Worm (Caenorhabditis elegans) whole organism, late embryonic: Measurements from ENCODE around the gene str-230.
"Not testable (repeated sequence)": the region's sequence is repeated elsewhere in the genome, so short reads cannot be mapped to it uniquely, and the experiment has no call there.

Experiments used
- C08G9.2 ChIP-seq: sonication (generic microtip); optimal IDR thresholded peaks from 2 replicates; lab custom pipeline; 2016; ENCODE audit warnings: mild to moderate bottlenecking, missing genetic modification characterization, moderate library complexity, missing compliant biosample characterization
- C38D4.7 ChIP-seq: fragments of 200-800 bp; sonication (Bioruptor generic); optimal IDR thresholded peaks from 2 replicates; lab custom pipeline; 2018; ENCODE audit warnings: mild to moderate bottlenecking, missing genetic modification characterization, moderate library complexity, missing compliant biosample characterization
- K02D7.2 ChIP-seq: sonication (generic microtip); optimal IDR thresholded peaks from 2 replicates; lab custom pipeline; 2017; ENCODE audit warnings: mild to moderate bottlenecking, missing genetic modification characterization, missing compliant biosample characterization
- K09A11.1 ChIP-seq: sonication (generic microtip); optimal IDR thresholded peaks from 2 replicates; lab custom pipeline; 2017; ENCODE audit warnings: antibody characterized with exemption, mild to moderate bottlenecking, missing genetic modification characterization, missing compliant biosample characterization; ENCODE audit not compliant: insufficient read depth
- T23F11.4 ChIP-seq: fragments of 200-800 bp; sonication (Bioruptor generic); optimal IDR thresholded peaks from 2 replicates; lab custom pipeline; 2018; ENCODE audit warnings: mild to moderate bottlenecking, missing genetic modification characterization, missing compliant biosample characterization
- Y22D7AL.16 ChIP-seq: sonication (generic microtip); optimal IDR thresholded peaks from 2 replicates; lab custom pipeline; 2016; ENCODE audit warnings: missing genetic modification characterization, missing compliant biosample characterization
- ama-1 ChIP-seq: fragments of 150-350 bp; optimal IDR thresholded peaks from 2 replicates; lab custom pipeline; 2014
- ceh-18 ChIP-seq: sonication (generic microtip); optimal IDR thresholded peaks from 2 replicates; lab custom pipeline; 2016; ENCODE audit warnings: missing genetic modification characterization, missing compliant biosample characterization
- ceh-30 ChIP-seq: fragments of 150-350 bp; optimal IDR thresholded peaks from 2 replicates; lab custom pipeline; 2014; ENCODE audit warnings: missing biosample characterization, missing genetic modification characterization
- ceh-9 ChIP-seq: sonication (generic microtip); optimal IDR thresholded peaks from 2 replicates; lab custom pipeline; 2016; ENCODE audit warnings: mild to moderate bottlenecking, missing genetic modification characterization, inconsistent platforms, missing compliant biosample characterization
- dmd-4 ChIP-seq: sonication (generic microtip); optimal IDR thresholded peaks from 2 replicates; lab custom pipeline; 2016; ENCODE audit warnings: borderline replicate concordance, missing genetic modification characterization, missing compliant biosample characterization
- dve-1 ChIP-seq: sonication (generic microtip); optimal IDR thresholded peaks from 2 replicates; lab custom pipeline; 2017; ENCODE audit warnings: antibody characterized with exemption, mild to moderate bottlenecking, missing genetic modification characterization, missing compliant biosample characterization
- elt-2 ChIP-seq: sonication (generic microtip); optimal IDR thresholded peaks from 2 replicates; lab custom pipeline; 2016; ENCODE audit warnings: missing genetic modification reagents, missing genetic modification characterization, missing compliant biosample characterization
- ets-4 ChIP-seq: sonication (generic microtip); optimal IDR thresholded peaks from 2 replicates; lab custom pipeline; 2016; ENCODE audit warnings: missing genetic modification characterization, missing compliant biosample characterization
- fax-1 ChIP-seq: sonication (generic microtip); optimal IDR thresholded peaks from 2 replicates; lab custom pipeline; 2016; ENCODE audit warnings: missing genotype, missing genetic modification characterization, missing compliant biosample characterization
- fkh-6 ChIP-seq: sonication (generic microtip); optimal IDR thresholded peaks from 2 replicates; lab custom pipeline; 2016; ENCODE audit warnings: missing genetic modification characterization, missing compliant biosample characterization
- gmeb-2 ChIP-seq: sonication (generic microtip); optimal IDR thresholded peaks from 2 replicates; lab custom pipeline; 2016; ENCODE audit warnings: missing genetic modification characterization, inconsistent platforms, missing compliant biosample characterization
- hlh-13 ChIP-seq: fragments of 200-800 bp; sonication (Bioruptor generic); optimal IDR thresholded peaks from 2 replicates; lab custom pipeline; 2018; ENCODE audit warnings: mild to moderate bottlenecking, missing genetic modification characterization, missing compliant biosample characterization
- hlh-15 ChIP-seq: sonication (generic microtip); optimal IDR thresholded peaks from 2 replicates; lab custom pipeline; 2016; ENCODE audit warnings: missing genetic modification characterization, missing compliant biosample characterization
- hlh-30 ChIP-seq: sonication (generic microtip); optimal IDR thresholded peaks from 2 replicates; lab custom pipeline; 2017; ENCODE audit warnings: antibody characterized with exemption, missing genetic modification characterization, missing compliant biosample characterization; ENCODE audit not compliant: insufficient read depth
- hlh-6 ChIP-seq: sonication (generic microtip); optimal IDR thresholded peaks from 2 replicates; lab custom pipeline; 2016; ENCODE audit warnings: missing genotype, missing genetic modification characterization, missing compliant biosample characterization
- hlh-8 ChIP-seq: sonication (generic microtip); optimal IDR thresholded peaks from 2 replicates; lab custom pipeline; 2016; ENCODE audit warnings: missing genotype, missing genetic modification characterization, missing compliant biosample characterization
- lin-11 ChIP-seq: fragments of 200-800 bp; sonication (Bioruptor generic); optimal IDR thresholded peaks from 2 replicates; lab custom pipeline; 2018; ENCODE audit warnings: mild to moderate bottlenecking, missing genetic modification characterization, missing compliant biosample characterization
- madf-2 ChIP-seq: sonication (generic microtip); optimal IDR thresholded peaks from 2 replicates; lab custom pipeline; 2017; ENCODE audit warnings: missing genetic modification characterization, missing compliant biosample characterization
- mec-3 ChIP-seq: sonication (generic microtip); optimal IDR thresholded peaks from 2 replicates; lab custom pipeline; 2016; ENCODE audit warnings: borderline replicate concordance, missing genetic modification characterization, missing compliant biosample characterization
- nfya-1 ChIP-seq: sonication (generic microtip); optimal IDR thresholded peaks from 2 replicates; lab custom pipeline; 2017; ENCODE audit warnings: missing genetic modification characterization, mild to moderate bottlenecking, missing compliant biosample characterization, antibody characterized with exemption, moderate library complexity
- nhr-232 ChIP-seq: sonication (generic microtip); optimal IDR thresholded peaks from 2 replicates; lab custom pipeline; 2016; ENCODE audit warnings: missing genetic modification characterization, missing compliant biosample characterization
- npax-4 ChIP-seq: sonication (generic microtip); optimal IDR thresholded peaks from 2 replicates; lab custom pipeline; 2016; ENCODE audit warnings: missing genetic modification characterization, missing compliant biosample characterization
- odd-2 ChIP-seq: sonication (generic microtip); optimal IDR thresholded peaks from 2 replicates; lab custom pipeline; 2017; ENCODE audit warnings: antibody characterized with exemption, mild to moderate bottlenecking, missing genetic modification characterization, missing compliant biosample characterization
- pat-9 ChIP-seq: fragments of 200-800 bp; sonication (Bioruptor generic); optimal IDR thresholded peaks from 2 replicates; lab custom pipeline; 2018; ENCODE audit warnings: mild to moderate bottlenecking, missing genetic modification characterization, moderate library complexity, missing compliant biosample characterization
- pqm-1 ChIP-seq: sonication (generic microtip); optimal IDR thresholded peaks from 2 replicates; lab custom pipeline; 2016; ENCODE audit warnings: missing genetic modification characterization, missing compliant biosample characterization
- pros-1 ChIP-seq: fragments of 150-350 bp; optimal IDR thresholded peaks from 2 replicates; lab custom pipeline; 2014; ENCODE audit warnings: missing biosample characterization, missing genetic modification reagents, missing genetic modification characterization
- ref-2 ChIP-seq: sonication (generic microtip); optimal IDR thresholded peaks from 2 replicates; lab custom pipeline; 2016; ENCODE audit warnings: missing genetic modification characterization, missing compliant biosample characterization
- rnt-1 ChIP-seq: sonication (generic microtip); optimal IDR thresholded peaks from 2 replicates; lab custom pipeline; 2016; ENCODE audit warnings: missing genetic modification characterization, missing compliant biosample characterization
- syd-9 ChIP-seq: sonication (generic microtip); optimal IDR thresholded peaks from 2 replicates; lab custom pipeline; 2016; ENCODE audit warnings: mild to moderate bottlenecking, missing genetic modification characterization, moderate library complexity, missing compliant biosample characterization
- tbx-2 ChIP-seq: sonication (generic microtip); optimal IDR thresholded peaks from 2 replicates; lab custom pipeline; 2016; ENCODE audit warnings: missing genetic modification characterization, missing compliant biosample characterization
- ttx-3 ChIP-seq: sonication (generic microtip); optimal IDR thresholded peaks from 2 replicates; lab custom pipeline; 2016; ENCODE audit warnings: missing genetic modification reagents, missing genetic modification characterization, missing compliant biosample characterization
- unc-42 ChIP-seq: sonication (generic microtip); optimal IDR thresholded peaks from 2 replicates; lab custom pipeline; 2016; ENCODE audit warnings: missing genotype, missing genetic modification characterization, missing compliant biosample characterization
- unc-55 ChIP-seq: sonication (generic microtip); optimal IDR thresholded peaks from 2 replicates; lab custom pipeline; 2017; ENCODE audit warnings: missing biosample characterization, missing genetic modification reagents, missing genetic modification characterization
- zip-5 ChIP-seq: sonication (generic microtip); optimal IDR thresholded peaks from 2 replicates; lab custom pipeline; 2016; ENCODE audit warnings: missing genetic modification characterization, missing compliant biosample characterization
- ztf-16 ChIP-seq: sonication (generic microtip); optimal IDR thresholded peaks from 2 replicates; lab custom pipeline; 2017; ENCODE audit warnings: missing genetic modification characterization, missing compliant biosample characterization

str-230 gene

ce11 chrV:14212813-14213212 lies 2.2 kb upstream of the str-230 start:
- TF ChIP-seq dmd-4 (tag; lab: Kevin White, UChicago) (no peak), hlh-30 (tag; lab: Kevin White, UChicago) (peak; percentile 25)

- not testable (repeated sequence) for TF ChIP-seq rnt-1, fkh-6, K02D7.2 (tag; lab: Kevin White, UChicago)
Observed at ce11 chrV:14205214-14205613, 5.4 kb downstream of the str-230 start, which contains the start of gene T16A9.3. Gene T16A9.3 (plus strand): TSS chrV:14205514.

ce11 chrV:14200086-14200485 lies 10.6 kb downstream of the str-230 start:
- TF ChIP-seq zip-5 (no peak), elt-2 (tag; lab: Kevin White, UChicago) (no peak), ceh-9 (no peak), unc-55 (GFP tag; lab: Kevin White, UChicago) (peak; percentile 75), mec-3 (tag; lab: Kevin White, UChicago) (no peak), ets-4 (tag; lab: Kevin White, UChicago) (peak; percentile 8), C08G9.2 (tag; lab: Kevin White, UChicago) (no peak), nfya-1 (peak; percentile 50), pros-1 (tag; lab: Kevin White, UChicago) (no peak), gmeb-2 (tag; lab: Kevin White, UChicago) (no peak), madf-2 (tag; lab: Kevin White, UChicago) (no peak), hlh-15 (no peak), tbx-2 (peak; percentile 45), ztf-16 (tag; lab: Kevin White, UChicago) (no peak), ceh-18 (tag; lab: Kevin White, UChicago) (peak; percentile 81), hlh-6 (tag; lab: Kevin White, UChicago) (no peak), dve-1 (tag; lab: Kevin White, UChicago) (peak; percentile 78), K09A11.1 (no peak), unc-42 (tag; lab: Kevin White, UChicago) (peak; percentile 28)

ce11 chrV:14197651-14198050 lies 13.0 kb downstream of the str-230 start:
- TF ChIP-seq npax-4 (tag; lab: Kevin White, UChicago) (no peak), dmd-4 (tag; lab: Kevin White, UChicago) (no peak), pqm-1 (tag; lab: Kevin White, UChicago) (no peak), T23F11.4 (no peak), hlh-13 (GFP tag; lab: Kevin White, UChicago) (no peak), hlh-6 (tag; lab: Kevin White, UChicago) (no peak)
- TF ChIP-seq, all 69 proteins: peak for 0

ce11 chrV:14194514-14194913 lies 16.1 kb downstream of the str-230 start:
- TF ChIP-seq C08G9.2 (tag; lab: Kevin White, UChicago) (no peak), syd-9 (tag; lab: Kevin White, UChicago) (no peak), C38D4.7 (GFP tag; lab: Kevin White, UChicago) (no peak), hlh-15 (no peak), hlh-6 (tag; lab: Kevin White, UChicago) (no peak), ceh-30 (tag; lab: Kevin White, UChicago) (no peak), odd-2 (tag; lab: Kevin White, UChicago) (no peak), ref-2 (tag; lab: Kevin White, UChicago) (no peak), Y22D7AL.16 (tag; lab: Kevin White, UChicago) (no peak), lin-11 (tag; lab: Kevin White, UChicago) (no peak), madf-2 (tag; lab: Kevin White, UChicago) (no peak), pat-9 (tag; lab: Kevin White, UChicago) (no peak), fax-1 (no peak), ttx-3 (tag; lab: Kevin White, UChicago) (no peak), ama-1 (lab: Kevin White, UChicago) (no peak), hlh-8 (tag; lab: Kevin White, UChicago) (no peak), T23F11.4 (no peak), nhr-232 (tag; lab: Kevin White, UChicago) (no peak)
- TF ChIP-seq, all 69 proteins: peak for 0
